Worm (Caenorhabditis elegans) whole organism, midembryonic: Measurements from ENCODE around the gene srt-17.

Experiments
- T22C8.4 ChIP-seq: fragments of 200-800 bp; sonication (Bioruptor generic); IDR thresholded peaks from 2 replicates; pipeline ENCODE4 v1.3.6; 2022; ENCODE audit warnings: missing genetic modification characterization, missing compliant biosample characterization
- ztf-23 ChIP-seq: fragments of 200-800 bp; sonication (Bioruptor generic); IDR thresholded peaks from 2 replicates; pipeline ENCODE4 v1.3.6; 2022; ENCODE audit warnings: missing genetic modification reagents, missing genetic modification characterization, missing compliant biosample characterization
- ztf-29 ChIP-seq: fragments of 200-800 bp; sonication (Bioruptor generic); IDR thresholded peaks from 2 replicates; pipeline ENCODE4 v1.3.6; 2022; ENCODE audit warnings: missing genetic modification reagents, missing genetic modification characterization, missing compliant biosample characterization

DNA sequence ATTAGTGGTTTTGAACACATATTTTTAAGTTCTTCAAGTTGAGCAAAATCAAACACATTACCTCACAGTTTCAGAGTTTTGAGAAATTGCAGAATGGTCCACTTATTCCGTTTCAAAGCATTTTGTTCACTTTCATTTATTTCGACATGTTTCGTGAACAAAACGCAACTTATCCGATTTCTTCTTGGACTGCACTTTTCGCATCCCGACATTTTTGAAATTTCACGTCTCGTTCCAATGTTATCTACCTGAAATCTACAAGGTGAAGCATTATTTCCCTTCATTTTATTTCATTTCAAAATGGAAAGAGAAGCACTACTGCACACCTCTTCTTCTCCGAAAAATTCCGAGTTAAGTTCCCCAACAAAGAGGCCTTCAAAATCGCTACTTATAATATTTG lies 34.6 kb downstream of the srt-17 start, which contains the start of gene ZK488.6:
- no peak for TF ChIP-seq T22C8.4 (GFP tag; lab: Robert Waterston, UW)
- TF ChIP-seq ztf-23 (GFP tag; lab: Robert Waterston, UW) = no peak
- TF ChIP-seq ztf-29 (GFP tag; lab: Robert Waterston, UW) = no peak
